Fruit fly (Drosophila melanogaster) whole organism, larva: ENCODE data around the gene pic.

ENCODE experiments used
- noc ChIP-seq: fragments of 200-800 bp; sonication (Bioruptor generic); optimal IDR thresholded peaks from 3 replicates; lab custom pipeline; 2019; ENCODE audit warnings: missing biosample characterization, mild to moderate bottlenecking, missing genetic modification characterization, moderate library complexity

The pic gene

dm6 chr3R:13065180-13065757 is 13.2 kb downstream of the pic start:
- no peak for TF ChIP-seq noc (tag; lab: Kevin White, UChicago)

- peak; percentile 69 for TF ChIP-seq noc (tag; lab: Kevin White, UChicago)
These were observed 16.0 kb downstream of the pic start for dm6 chr3R:13068022-13068421.

- TF ChIP-seq noc (tag; lab: Kevin White, UChicago), result no peak
These were observed 18.1 kb downstream of the pic start for dm6 chr3R:13070011-13070619.

- TF ChIP-seq noc (tag; lab: Kevin White, UChicago), result no peak
These were observed 20.0 kb downstream of the pic start for dm6 chr3R:13072052-13072451.

- TF ChIP-seq noc (tag; lab: Kevin White, UChicago), result no peak
These were observed 21.1 kb downstream of the pic start for dm6 chr3R:13073174-13073573.

DNA sequence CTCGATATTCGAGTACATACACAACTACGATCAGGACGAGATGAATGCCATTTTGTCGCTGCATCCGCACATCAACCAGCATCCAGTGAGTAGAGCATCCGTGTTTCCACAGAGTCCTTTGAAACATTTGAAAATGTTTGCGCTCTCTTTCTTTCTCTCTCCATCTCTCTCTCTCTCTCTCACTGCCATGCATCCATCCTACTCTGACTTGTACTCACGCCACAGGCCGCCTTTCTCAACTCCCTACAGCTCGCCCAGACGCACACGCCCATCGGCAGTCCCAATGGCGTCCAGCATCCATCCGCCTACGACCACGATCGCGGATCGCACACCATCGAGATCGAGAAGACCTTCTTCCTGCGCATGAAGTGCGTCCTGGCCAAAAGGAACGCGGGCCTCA is 22.5 kb downstream of the pic start:
- no peak for TF ChIP-seq noc (tag; lab: Kevin White, UChicago)

DNA sequence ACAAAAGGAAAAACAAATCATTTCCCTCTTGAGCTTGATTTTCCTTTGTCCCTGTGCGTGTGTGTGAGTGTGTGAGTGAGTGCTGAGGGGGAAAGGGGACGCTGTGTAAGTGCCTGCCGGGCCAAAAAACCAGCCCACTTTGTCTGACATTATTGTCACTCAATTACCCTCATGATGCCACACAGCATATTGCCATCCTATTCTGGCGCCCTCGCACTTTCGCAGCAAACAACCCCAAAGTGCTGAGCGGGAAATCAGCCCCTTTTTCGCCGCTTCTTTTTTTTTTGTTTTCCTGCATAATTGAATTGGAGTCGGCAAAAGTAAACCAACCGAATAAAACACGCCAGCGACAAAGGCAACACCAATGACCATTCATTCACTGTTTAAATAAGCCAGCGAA is 23.7 kb downstream of the pic start:
- no peak for TF ChIP-seq noc (tag; lab: Kevin White, UChicago)

dm6 chr3R:13077262-13077661 is 25.2 kb downstream of the pic start:
- no peak for TF ChIP-seq noc (tag; lab: Kevin White, UChicago)

- TF ChIP-seq noc (tag; lab: Kevin White, UChicago), result no peak
These were observed 26.2 kb downstream of the pic start for dm6 chr3R:13078263-13078662.

DNA sequence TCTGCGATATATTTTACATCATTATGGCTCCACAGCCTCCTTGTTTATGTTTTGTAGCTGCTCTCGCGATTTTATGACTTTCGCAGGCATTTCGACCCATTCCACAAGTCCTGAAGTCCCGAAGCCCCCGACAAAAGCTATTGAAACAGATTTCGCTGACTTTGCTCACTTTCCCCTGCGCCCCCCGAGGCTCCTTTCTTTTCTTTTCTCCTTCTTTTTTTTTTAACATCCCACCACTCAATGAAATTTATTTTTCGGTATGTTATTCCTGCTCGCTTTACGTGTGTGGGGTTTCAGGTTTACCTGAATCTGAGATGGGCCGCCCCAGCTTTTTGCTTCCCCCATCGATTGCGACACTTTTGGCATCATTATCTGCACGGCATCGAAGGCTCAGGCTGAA is 30.3 kb downstream of the pic start:
- TF ChIP-seq noc (tag; lab: Kevin White, UChicago), result no peak

dm6 chr3R:13085924-13086323 is 33.9 kb downstream of the pic start, which contains the start of gene CG43063:
TSS of gene CG43063 (plus strand) at chr3R:13086224.
- TF ChIP-seq noc (tag; lab: Kevin White, UChicago), result no peak

DNA sequence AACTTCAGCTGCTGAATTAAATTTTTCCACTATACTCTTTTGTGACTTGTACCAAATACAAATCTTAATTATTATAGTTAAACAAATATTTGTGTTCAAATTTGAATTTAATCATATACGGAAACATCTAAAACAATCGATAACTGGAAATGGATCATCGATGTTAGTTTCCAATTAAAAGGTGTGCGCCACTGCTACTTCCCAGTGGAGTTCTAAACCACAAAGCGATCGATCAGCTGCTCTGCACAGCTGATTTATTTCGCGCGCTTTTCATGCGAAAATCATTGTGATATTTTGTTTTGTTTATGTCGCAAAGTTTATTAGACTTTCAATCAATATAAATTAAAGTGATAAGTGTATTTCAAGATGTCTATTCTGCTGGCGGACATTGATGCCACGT is 36.4 kb downstream of the pic start, which contains the start of gene timeout:
Gene timeout, plus strand, starts transcription at position 257 of the 400 bp plus-strand sequence.
- no peak for TF ChIP-seq noc (tag; lab: Kevin White, UChicago)

DNA sequence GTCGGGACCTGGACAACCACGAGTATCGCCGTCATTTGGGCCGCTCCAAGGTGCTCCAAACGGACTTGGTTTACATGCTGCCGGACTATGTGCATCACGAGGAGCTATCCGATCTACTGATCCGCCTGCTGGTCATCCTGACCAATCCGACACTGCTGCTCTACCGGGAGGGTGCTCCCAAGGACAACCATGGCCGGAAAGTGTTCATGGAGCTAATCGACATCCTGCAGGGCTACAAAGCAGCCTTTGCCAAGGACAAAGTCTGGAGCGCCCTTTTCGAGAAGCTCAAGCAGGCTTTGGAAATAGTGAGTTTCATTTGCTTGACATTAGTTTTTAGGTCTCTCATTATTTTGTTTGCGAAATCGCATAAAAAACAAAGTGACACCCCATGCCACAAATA is 36.9 kb downstream of the pic start, which contains the start of gene CG34308:
Gene CG34308, plus strand, starts transcription at position 301 of the 400 bp plus-strand sequence.
- no peak for TF ChIP-seq noc (tag; lab: Kevin White, UChicago)

- no peak for TF ChIP-seq noc (tag; lab: Kevin White, UChicago)
These were observed 39.6 kb downstream of the pic start for dm6 chr3R:13091666-13092065.
